Fruit fly (Drosophila melanogaster): ENCODE data around the gene Zif.

DNA sequence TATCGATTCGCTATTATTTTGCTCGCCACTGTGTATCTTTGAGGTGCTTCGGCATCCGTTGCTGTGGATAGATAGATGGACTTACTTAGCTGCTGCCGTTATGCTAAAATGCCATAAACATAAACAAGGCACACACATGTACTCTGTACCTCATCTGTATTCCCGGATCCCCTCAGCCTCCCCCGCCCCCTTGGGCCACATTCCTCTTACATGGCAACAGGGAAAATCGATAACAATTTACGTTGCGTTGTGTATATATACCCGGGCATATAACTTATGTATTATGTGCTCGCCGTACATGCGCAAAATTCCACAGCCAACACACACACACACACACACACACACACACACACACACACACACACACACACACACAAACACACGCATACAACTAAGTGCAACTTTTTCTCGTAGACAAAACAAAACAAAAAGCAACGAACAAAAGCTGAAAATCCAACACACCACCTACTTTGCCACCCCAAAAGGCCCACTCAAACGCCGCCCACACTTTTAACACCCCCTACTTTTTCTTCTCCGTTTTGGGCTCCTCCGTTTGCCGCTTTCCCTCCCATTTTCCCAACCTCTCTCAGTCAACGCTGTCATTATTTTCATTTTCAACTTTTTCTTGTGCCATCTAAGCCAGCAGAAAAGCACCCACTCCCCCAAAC is 43.0 kb upstream of the Zif start:
- TF ChIP-seq brk (GFP tag; optimal IDR thresholded peaks at IDR 0.05) (no peak), CG9705 (GFP tag; optimal IDR thresholded peaks at IDR 0.05) (no peak), Hnf4 (GFP tag; optimal IDR thresholded peaks at IDR 0.05) (no peak), fru (GFP tag; optimal IDR thresholded peaks at IDR 0.05) (no peak), GATAd (GFP tag; optimal IDR thresholded peaks at IDR 0.05) (no peak), dl (GFP tag; optimal IDR thresholded peaks at IDR 0.05; ENCODE audit: insufficient read depth in 1 of 2, partially characterized antibody in 2 of 2) (no peak), usp (GFP tag; optimal IDR thresholded peaks at IDR 0.05) (no peak), Hr78 (GFP tag; optimal IDR thresholded peaks at IDR 0.05) (no peak), Sp1 (GFP tag; optimal IDR thresholded peaks at IDR 0.05) (no peak), OdsH (GFP tag; optimal IDR thresholded peaks at IDR 0.05) (no peak), woc (GFP tag; optimal IDR thresholded peaks at IDR 0.05) (no peak)
